Fruit fly (Drosophila melanogaster) whole organism, prepupa: ENCODE results near the gene BTBD9.

Source experiments
- CG10669 ChIP-seq: fragments of 200-800 bp; sonication (Bioruptor generic); optimal IDR thresholded peaks from 3 replicates; lab custom pipeline; 2018; ENCODE audit warnings: missing biosample characterization, mild to moderate bottlenecking, missing genetic modification characterization, moderate library complexity
- CG11762 ChIP-seq: fragments of 200-800 bp; sonication (Bioruptor generic); optimal IDR thresholded peaks from 3 replicates; lab custom pipeline; 2016; ENCODE audit warnings: missing biosample characterization, missing genetic modification characterization; ENCODE audit not compliant: insufficient read depth
- CG15336 ChIP-seq: fragments of 200-800 bp; sonication (Bioruptor generic); IDR thresholded peaks from 2 replicates; pipeline ENCODE4 v1.3.6; 2022; ENCODE audit warnings: missing biosample characterization, missing genetic modification characterization
- CG1621 ChIP-seq: fragments of 200-800 bp; sonication (Bioruptor generic); optimal IDR thresholded peaks from 3 replicates; lab custom pipeline; 2018; ENCODE audit warnings: missing biosample characterization, mild to moderate bottlenecking, missing genetic modification characterization
- CG16779 ChIP-seq: fragments of 200-800 bp; sonication (Bioruptor generic); optimal IDR thresholded peaks from 3 replicates; lab custom pipeline; 2017; ENCODE audit warnings: missing biosample characterization, mild to moderate bottlenecking, missing genetic modification characterization
- CG3032 ChIP-seq: fragments of 200-800 bp; optimal IDR thresholded peaks from 2 replicates; lab custom pipeline; 2019; ENCODE audit warnings: missing biosample characterization, mild to moderate bottlenecking, missing genetic modification characterization, moderate library complexity
- CG31627 ChIP-seq: fragments of 200-800 bp; sonication (Bioruptor generic); optimal IDR thresholded peaks from 3 replicates; lab custom pipeline; 2016; ENCODE audit warnings: missing biosample characterization, missing genetic modification characterization
- CG32006 ChIP-seq: fragments of 200-800 bp; sonication (Bioruptor generic); optimal IDR thresholded peaks from 3 replicates; lab custom pipeline; 2017; ENCODE audit warnings: missing biosample characterization, mild to moderate bottlenecking, missing genetic modification characterization
- CG34406 ChIP-seq: fragments of 200-800 bp; sonication (Bioruptor generic); optimal IDR thresholded peaks from 3 replicates; lab custom pipeline; 2016; ENCODE audit warnings: missing biosample characterization, missing genetic modification characterization
- CG3919 ChIP-seq: fragments of 200-800 bp; sonication (Bioruptor generic); optimal IDR thresholded peaks from 3 replicates; lab custom pipeline; 2016; ENCODE audit warnings: missing biosample characterization, missing genetic modification characterization
- CG4318 ChIP-seq: fragments of 200-800 bp; sonication (Bioruptor generic); optimal IDR thresholded peaks from 3 replicates; lab custom pipeline; 2017; ENCODE audit warnings: missing biosample characterization, mild to moderate bottlenecking, missing genetic modification characterization
- CG6276 ChIP-seq: fragments of 200-800 bp; sonication (Bioruptor generic); optimal IDR thresholded peaks from 2 replicates; lab custom pipeline; 2017; ENCODE audit warnings: missing biosample characterization, mild to moderate bottlenecking, missing genetic modification characterization
- CG6808 ChIP-seq: fragments of 200-800 bp; sonication (Bioruptor generic); optimal IDR thresholded peaks from 3 replicates; lab custom pipeline; 2017; ENCODE audit warnings: missing biosample characterization, missing genetic modification characterization, mild to moderate bottlenecking, moderate library complexity, missing genetic modification reagents
- CG7368 ChIP-seq: fragments of 200-800 bp; sonication (Bioruptor generic); optimal IDR thresholded peaks from 3 replicates; lab custom pipeline; 2016; ENCODE audit warnings: missing biosample characterization, missing genetic modification characterization
- CG8119 ChIP-seq: fragments of 200-800 bp; sonication (Bioruptor generic); IDR thresholded peaks from 3 replicates; pipeline ENCODE4 v1.3.6; 2022; ENCODE audit warnings: missing biosample characterization, missing genetic modification characterization
- CG8632 ChIP-seq: fragments of 200-800 bp; sonication (Bioruptor generic); optimal IDR thresholded peaks from 3 replicates; lab custom pipeline; 2016; ENCODE audit warnings: missing biosample characterization, missing genetic modification characterization
- CG9139 ChIP-seq: fragments of 200-800 bp; sonication (Bioruptor generic); optimal IDR thresholded peaks from 3 replicates; lab custom pipeline; 2017; ENCODE audit warnings: missing biosample characterization, mild to moderate bottlenecking, missing genetic modification characterization
- Eip75B ChIP-seq: fragments of 200-800 bp; sonication (Bioruptor generic); optimal IDR thresholded peaks from 3 replicates; lab custom pipeline; 2016; ENCODE audit warnings: missing biosample characterization, missing genetic modification characterization
- Eip78C ChIP-seq: fragments of 200-800 bp; sonication (Bioruptor generic); peaks from one replicate; lab custom pipeline; 2016; ENCODE audit warnings: missing biosample characterization, missing genetic modification characterization
- Ets21C ChIP-seq: fragments of 200-800 bp; sonication (Bioruptor generic); optimal IDR thresholded peaks from 3 replicates; lab custom pipeline; 2016; ENCODE audit warnings: missing biosample characterization, missing genetic modification characterization
- Gug ChIP-seq: fragments of 200-800 bp; sonication (Bioruptor generic); IDR thresholded peaks from 2 replicates; pipeline ENCODE4 v1.3.6; 2022; ENCODE audit warnings: missing biosample characterization, missing genetic modification characterization
- Hr38 ChIP-seq: sonication (Bioruptor generic); optimal IDR thresholded peaks from 2 replicates; lab custom pipeline; 2016; ENCODE audit warnings: missing biosample characterization, missing genetic modification characterization
- Met ChIP-seq: fragments of 200-800 bp; sonication (Bioruptor generic); optimal IDR thresholded peaks from 3 replicates; lab custom pipeline; 2016; ENCODE audit warnings: missing biosample characterization, missing genetic modification characterization
- OdsH ChIP-seq: fragments of 200-800 bp; sonication (Bioruptor generic); optimal IDR thresholded peaks from 3 replicates; lab custom pipeline; 2016; ENCODE audit warnings: missing biosample characterization, missing genetic modification characterization
- Smox ChIP-seq: fragments of 200-800 bp; sonication (Bioruptor generic); optimal IDR thresholded peaks from 3 replicates; lab custom pipeline; 2016; ENCODE audit warnings: missing biosample characterization, missing genetic modification characterization
- Sox102F ChIP-seq: fragments of 200-800 bp; sonication (Bioruptor generic); optimal IDR thresholded peaks from 2 replicates; lab custom pipeline; 2016; ENCODE audit warnings: missing biosample characterization, mild to moderate bottlenecking, missing genetic modification characterization
- achi ChIP-seq: fragments of 200-800 bp; sonication (Bioruptor generic); optimal IDR thresholded peaks from 3 replicates; lab custom pipeline; 2016; ENCODE audit warnings: missing biosample characterization, missing genetic modification characterization
- acj6 ChIP-seq: fragments of 200-800 bp; sonication (Bioruptor generic); optimal IDR thresholded peaks from 3 replicates; lab custom pipeline; 2016; ENCODE audit warnings: missing biosample characterization, missing genetic modification characterization
- eg ChIP-seq: fragments of 200-800 bp; sonication (Bioruptor generic); IDR thresholded peaks from 3 replicates; pipeline ENCODE4 v1.3.6; 2022; ENCODE audit warnings: missing biosample characterization, missing genetic modification characterization
- fd59A ChIP-seq: fragments of 200-800 bp; sonication (Bioruptor generic); optimal IDR thresholded peaks from 2 replicates; lab custom pipeline; 2017; ENCODE audit warnings: missing biosample characterization, mild to moderate bottlenecking, missing genetic modification characterization, missing genetic modification reagents
- fd85E ChIP-seq: fragments of 200-800 bp; sonication (Bioruptor generic); optimal IDR thresholded peaks from 3 replicates; lab custom pipeline; 2016; ENCODE audit warnings: missing biosample characterization, missing genetic modification characterization
- fkh ChIP-seq: fragments of 200-800 bp; sonication (Bioruptor generic); optimal IDR thresholded peaks from 3 replicates; lab custom pipeline; 2017; ENCODE audit warnings: missing biosample characterization, mild to moderate bottlenecking, missing genetic modification characterization, moderate library complexity
- lz ChIP-seq: fragments of 200-800 bp; sonication (Bioruptor generic); optimal IDR thresholded peaks from 3 replicates; lab custom pipeline; 2016; ENCODE audit warnings: missing biosample characterization, missing genetic modification characterization
- net ChIP-seq: fragments of 200-800 bp; sonication (Bioruptor generic); optimal IDR thresholded peaks from 3 replicates; lab custom pipeline; 2016; ENCODE audit warnings: missing biosample characterization, missing genetic modification characterization
- pdm3 ChIP-seq: fragments of 200-800 bp; sonication (Bioruptor generic); optimal IDR thresholded peaks from 3 replicates; lab custom pipeline; 2016; ENCODE audit warnings: missing biosample characterization, missing genetic modification characterization
- salr ChIP-seq, 2 experiments: fragments of 200-800 bp; sonication (Bioruptor generic); optimal IDR thresholded peaks; 3 replicates each; lab custom pipeline; 2016 to 2018; ENCODE audit warnings: missing biosample characterization in 2 of 2, missing genetic modification characterization in 2 of 2, mild to moderate bottlenecking in 1 of 2
- spab ChIP-seq: fragments of 200-800 bp; sonication (Bioruptor generic); optimal IDR thresholded peaks from 2 replicates; lab custom pipeline; 2017; ENCODE audit warnings: missing biosample characterization, mild to moderate bottlenecking, missing genetic modification characterization, missing genetic modification reagents
- vri ChIP-seq: fragments of 200-800 bp; sonication (Bioruptor generic); optimal IDR thresholded peaks from 3 replicates; lab custom pipeline; 2016; ENCODE audit warnings: missing biosample characterization, mild to moderate bottlenecking, missing genetic modification characterization

BTBD9 gene

DNA sequence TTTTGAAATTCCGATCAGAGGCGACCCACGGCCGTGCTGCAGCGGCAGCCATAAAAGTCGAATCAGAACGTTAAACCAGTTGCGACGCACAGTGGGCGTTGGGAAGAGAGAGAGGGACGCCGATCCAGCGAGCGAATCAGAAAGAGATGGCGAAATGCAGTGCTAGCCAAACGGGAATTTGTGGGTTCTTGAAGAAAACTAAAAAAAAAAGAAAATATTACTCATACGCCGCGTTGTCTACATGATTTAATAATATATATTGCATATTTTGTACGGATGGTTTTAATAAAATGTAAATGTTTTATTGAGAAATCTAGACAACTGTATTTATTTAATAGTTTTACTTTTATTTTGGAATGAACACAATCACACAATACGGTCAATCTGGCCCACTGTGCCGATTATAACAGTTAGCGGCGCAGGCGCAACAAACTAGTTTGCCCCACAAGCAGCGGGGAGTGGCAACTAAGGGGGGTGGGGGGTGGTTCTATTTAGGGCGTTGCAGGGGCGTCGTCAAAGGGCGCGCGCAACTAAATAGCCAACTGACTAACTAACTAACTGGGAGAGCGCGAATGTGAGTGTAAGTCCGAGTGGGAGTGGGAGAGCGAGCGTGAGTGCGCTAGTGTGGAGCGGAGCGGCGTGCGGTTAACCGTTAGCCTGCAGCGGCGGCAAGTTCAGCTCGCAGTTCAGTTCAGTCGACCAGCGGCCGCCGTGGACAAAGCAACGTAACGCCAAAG lies 3.7 kb downstream of the BTBD9 start, which contains the start of gene CG15211 (continued):
- TF ChIP-seq CG16779 (tag; lab: Kevin White, UChicago) (peak; percentile 55), fd59A (GFP tag; lab: Kevin White, UChicago) (peak; percentile 73), Eip78C (GFP tag; lab: Kevin White, UChicago) (peak; percentile 92), fd85E (GFP tag; lab: Kevin White, UChicago) (peak; percentile 42), net (GFP tag; lab: Kevin White, UChicago) (peak; percentile 82), eg (peak; percentile 79), CG6808 (GFP tag; lab: Kevin White, UChicago) (peak; percentile 86), CG3919 (peak; percentile 82), CG6276 (GFP tag; lab: Kevin White, UChicago) (peak; percentile 87), CG9139 (GFP tag; lab: Kevin White, UChicago) (peak; percentile 72), CG7368 (GFP tag; lab: Kevin White, UChicago) (peak; percentile 55), achi (peak; percentile 87), CG11762 (peak; percentile 44), CG15336 (peak; percentile 86), Met (GFP tag; lab: Kevin White, UChicago) (peak; percentile 64), Smox (GFP tag; lab: Kevin White, UChicago) (peak; percentile 70), CG34406 (peak; percentile 77), Ets21C (GFP tag; lab: Kevin White, UChicago) (peak; percentile 20), OdsH (GFP tag; lab: Kevin White, UChicago) (peak; percentile 84), spab (peak; percentile 76), fkh (GFP tag; lab: Kevin White, UChicago) (no peak), Gug (GFP tag; lab: Robert Waterston, UW) (peak; percentile 82), Eip75B (GFP tag; lab: Kevin White, UChicago) (peak; percentile 75), Hr38 (GFP tag; lab: Kevin White, UChicago) (no peak), pdm3 (GFP tag; lab: Kevin White, UChicago) (peak; percentile 83), CG8119 (GFP tag; lab: Robert Waterston, UW) (peak; percentile 90; the same call in 2 of the 3 replicates), lz (GFP tag; lab: Kevin White, UChicago) (peak; percentile 67), CG1621 (peak; percentile 77), CG8632 (GFP tag; lab: Kevin White, UChicago) (peak; percentile 72), CG32006 (GFP tag; lab: Kevin White, UChicago) (peak; percentile 90), Sox102F (GFP tag; lab: Kevin White, UChicago) (peak; percentile 63), vri (peak; percentile 34), acj6 (GFP tag; lab: Kevin White, UChicago) (peak; percentile 80), CG3032 (peak; percentile 85), CG4318 (peak; percentile 77), CG31627 (peak; percentile 44), salr (GFP tag; optimal IDR thresholded peaks at IDR 0.05; lab: Kevin White, UChicago) (peak; percentile 68 to 87), CG10669 (GFP tag; lab: Kevin White, UChicago) (peak; percentile 79)

DNA sequence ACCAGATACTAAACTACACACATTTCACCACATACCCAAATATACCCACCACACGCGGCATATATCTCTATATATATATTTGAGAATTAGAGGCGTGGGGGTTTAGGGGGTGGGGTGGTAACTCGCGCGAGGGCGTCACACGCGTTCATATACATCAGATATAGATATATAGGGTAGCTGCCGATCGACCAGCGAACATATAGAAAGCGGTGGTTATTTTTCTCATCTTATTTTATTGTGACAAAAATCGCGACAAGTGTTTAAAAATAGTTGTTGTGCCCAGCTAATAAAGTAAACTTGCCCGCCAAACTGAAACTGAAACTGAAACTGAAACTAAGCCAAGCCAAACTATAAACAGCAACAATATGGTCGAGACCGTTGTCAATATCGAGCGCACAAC lies 4.3 kb downstream of the BTBD9 start:
- TF ChIP-seq CG34406 (no peak), net (GFP tag; lab: Kevin White, UChicago) (no peak), CG8119 (GFP tag; lab: Robert Waterston, UW) (no peak), Eip78C (GFP tag; lab: Kevin White, UChicago) (peak; percentile 60), acj6 (GFP tag; lab: Kevin White, UChicago) (no peak), Sox102F (GFP tag; lab: Kevin White, UChicago) (no peak), CG9139 (GFP tag; lab: Kevin White, UChicago) (no peak)
